Fruit fly (Drosophila melanogaster) whole organism, embryonic: ENCODE data around the gene gb.

Source experiments
- Aef1 ChIP-seq: fragments of 200-800 bp; sonication (Bioruptor generic); IDR thresholded peaks from 3 replicates; pipeline ENCODE4 v1.3.6; 2022; ENCODE audit warnings: missing biosample characterization, missing genetic modification characterization
- CG10431 ChIP-seq: fragments of 200-800 bp; sonication (Bioruptor generic); optimal IDR thresholded peaks from 3 replicates; lab custom pipeline; 2018; ENCODE audit warnings: missing biosample characterization, mild to moderate bottlenecking, missing genetic modification characterization
- CG11456 ChIP-seq: fragments of 200-800 bp; sonication (Bioruptor generic); IDR thresholded peaks from 3 replicates; pipeline ENCODE4 v1.3.6; 2022; ENCODE audit warnings: missing biosample characterization, missing genetic modification characterization
- CG12391 ChIP-seq: fragments of 200-800 bp; sonication (Bioruptor generic); optimal IDR thresholded peaks from 3 replicates; lab custom pipeline; 2018; ENCODE audit warnings: missing biosample characterization, mild to moderate bottlenecking, missing genetic modification characterization, moderate library complexity
- CG12744 ChIP-seq: fragments of 200-800 bp; sonication (Bioruptor generic); optimal IDR thresholded peaks from 2 replicates; lab custom pipeline; 2016; ENCODE audit warnings: missing biosample characterization, missing genetic modification characterization
- CG13424 ChIP-seq: fragments of 200-800 bp; sonication (Bioruptor generic); optimal IDR thresholded peaks from 2 replicates; lab custom pipeline; 2019; ENCODE audit warnings: missing biosample characterization, mild to moderate bottlenecking, missing genetic modification characterization, moderate library complexity
- CG15514 ChIP-seq: fragments of 200-800 bp; sonication (Bioruptor generic); optimal IDR thresholded peaks from 3 replicates; lab custom pipeline; 2017; ENCODE audit warnings: missing biosample characterization, missing genetic modification characterization, mild to moderate bottlenecking, moderate library complexity, missing genetic modification reagents
- CG30431 ChIP-seq: fragments of 200-800 bp; sonication (Bioruptor generic); optimal IDR thresholded peaks from 2 replicates; lab custom pipeline; 2017; ENCODE audit warnings: missing biosample characterization, missing genetic modification characterization
- CG33557 ChIP-seq: fragments of 200-800 bp; sonication (Bioruptor generic); optimal IDR thresholded peaks from 2 replicates; lab custom pipeline; 2019; ENCODE audit warnings: missing biosample characterization, mild to moderate bottlenecking, missing genetic modification characterization, moderate library complexity
- CG3726 ChIP-seq: fragments of 200-800 bp; sonication (Bioruptor generic); IDR thresholded peaks from 3 replicates; pipeline ENCODE4, ENCODE4 v1.3.6; 2022; ENCODE audit warnings: missing biosample characterization, missing genetic modification characterization
- CG4404 ChIP-seq: fragments of 200-800 bp; sonication (Bioruptor generic); IDR thresholded peaks from 2 replicates; pipeline ENCODE4 v1.3.6; 2022; ENCODE audit warnings: missing biosample characterization, missing genetic modification characterization
- CG6854 ChIP-seq: fragments of 200-800 bp; sonication (Bioruptor generic); optimal IDR thresholded peaks from 3 replicates; lab custom pipeline; 2017; ENCODE audit warnings: missing biosample characterization, mild to moderate bottlenecking, missing genetic modification characterization
- CG7357 ChIP-seq: fragments of 200-800 bp; sonication (Bioruptor generic); IDR thresholded peaks from 3 replicates; pipeline ENCODE4 v1.3.6; 2022; ENCODE audit warnings: missing biosample characterization, missing genetic modification characterization
- CG7786 ChIP-seq: fragments of 200-800 bp; sonication (Bioruptor generic); optimal IDR thresholded peaks from 2 replicates; lab custom pipeline; 2016; ENCODE audit warnings: missing biosample characterization, missing genetic modification characterization
- CG8478 ChIP-seq: fragments of >200 bp; optimal IDR thresholded peaks from 2 replicates; lab custom pipeline; 2018
- CG8944 ChIP-seq: fragments of 200-800 bp; sonication (Bioruptor generic); optimal IDR thresholded peaks from 3 replicates; lab custom pipeline; 2016; ENCODE audit warnings: missing biosample characterization, missing genetic modification characterization
- CG9609 ChIP-seq: fragments of 200-800 bp; sonication (Bioruptor generic); optimal IDR thresholded peaks from 3 replicates; lab custom pipeline; 2016; ENCODE audit warnings: missing biosample characterization, missing genetic modification characterization
- CG9932 ChIP-seq: fragments of 200-800 bp; sonication (Bioruptor generic); IDR thresholded peaks from 2 replicates; pipeline ENCODE4 v1.3.6; 2022; ENCODE audit warnings: missing biosample characterization, missing genetic modification characterization
- Camta ChIP-seq: fragments of 200-800 bp; sonication (Bioruptor generic); optimal IDR thresholded peaks from 2 replicates; lab custom pipeline; 2016; ENCODE audit warnings: missing biosample characterization, missing genetic modification characterization
- D ChIP-seq, 2 experiments: fragments of 200-800 bp in 1 of 2; fragments of >200 bp in 1 of 2; sonication (Bioruptor generic) in 1 of 2; optimal IDR thresholded peaks; 2 replicates in 1 of 2; 3 replicates in 1 of 2; lab custom pipeline; 2017; ENCODE audit warnings: mild to moderate bottlenecking in 1 of 2, missing biosample characterization in 1 of 2, missing genetic modification characterization in 1 of 2, missing genetic modification reagents in 1 of 2
- E2f2 ChIP-seq: fragments of 200-800 bp; sonication (Bioruptor generic); IDR thresholded peaks from 2 replicates; pipeline ENCODE4 v1.3.6; 2022; ENCODE audit warnings: missing biosample characterization, missing genetic modification characterization
- Ets65A ChIP-seq: fragments of 200-800 bp; sonication (Bioruptor generic); peaks from one replicate; lab custom pipeline; 2016; ENCODE audit warnings: missing biosample characterization, missing genetic modification characterization
- Lpt ChIP-seq: fragments of >200 bp; optimal IDR thresholded peaks from 2 replicates; lab custom pipeline; 2018; ENCODE audit warnings: missing biosample characterization, missing genetic modification characterization
- NFAT ChIP-seq: fragments of 200-800 bp; sonication (Bioruptor generic); IDR thresholded peaks from 2 replicates; pipeline ENCODE4 v1.3.6; 2022; ENCODE audit warnings: missing biosample characterization, missing genetic modification characterization
- Neu2 ChIP-seq: fragments of 200-800 bp; sonication (Bioruptor generic); optimal IDR thresholded peaks from 3 replicates; lab custom pipeline; 2016; ENCODE audit warnings: missing biosample characterization, missing genetic modification characterization, borderline replicate concordance
- Xbp1 ChIP-seq: fragments of 200-800 bp; sonication (Bioruptor generic); optimal IDR thresholded peaks from 3 replicates; lab custom pipeline; 2016; ENCODE audit warnings: missing biosample characterization, mild to moderate bottlenecking, missing genetic modification characterization
- chinmo ChIP-seq: fragments of 200-800 bp; sonication (Bioruptor generic); IDR thresholded peaks from 4 replicates; pipeline ENCODE4 v1.3.6; 2022; ENCODE audit warnings: missing biosample characterization, missing genetic modification characterization; ENCODE audit not compliant: partially characterized antibody
- danr ChIP-seq: fragments of 200-800 bp; sonication (Bioruptor generic); IDR thresholded peaks from 2 replicates; pipeline ENCODE4 v1.3.6; 2022; ENCODE audit warnings: missing biosample characterization, missing genetic modification characterization
- dysf ChIP-seq: fragments of 200-800 bp; sonication (Bioruptor generic); IDR thresholded peaks from 3 replicates; pipeline ENCODE4 v1.3.6; 2022; ENCODE audit warnings: missing biosample characterization, missing genetic modification characterization
- fd3F ChIP-seq: fragments of 200-800 bp; sonication (Bioruptor generic); optimal IDR thresholded peaks from 2 replicates; lab custom pipeline; 2018; ENCODE audit warnings: missing biosample characterization, mild to moderate bottlenecking, missing genetic modification characterization, moderate library complexity
- gce ChIP-seq: fragments of 200-800 bp; sonication (Bioruptor generic); IDR thresholded peaks from 3 replicates; pipeline ENCODE4 v1.3.6; 2022; ENCODE audit warnings: missing biosample characterization, missing genetic modification characterization
- gem ChIP-seq: fragments of 200-800 bp; sonication (Bioruptor generic); optimal IDR thresholded peaks from 2 replicates; lab custom pipeline; 2019; ENCODE audit warnings: missing biosample characterization, mild to moderate bottlenecking, missing genetic modification characterization, moderate library complexity
- grn ChIP-seq: fragments of 200-800 bp; sonication (Bioruptor generic); optimal IDR thresholded peaks from 3 replicates; lab custom pipeline; 2017; ENCODE audit warnings: missing biosample characterization, missing genetic modification characterization
- gsb ChIP-seq: fragments of 200-800 bp; sonication (Bioruptor generic); IDR thresholded peaks from 2 replicates; pipeline ENCODE4 v1.3.6; 2022; ENCODE audit warnings: missing biosample characterization, missing genetic modification characterization
- lbe ChIP-seq: fragments of 200-800 bp; sonication (Bioruptor generic); optimal IDR thresholded peaks from 2 replicates; lab custom pipeline; 2016; ENCODE audit warnings: missing biosample characterization, mild to moderate bottlenecking, missing genetic modification characterization
- lov ChIP-seq, 2 experiments: fragments of 200-800 bp in 1 of 2; fragments of >200 bp in 1 of 2; sonication (Bioruptor generic) in 1 of 2; IDR thresholded peaks in 1 of 2; optimal IDR thresholded peaks in 1 of 2; 2 replicates in 1 of 2; 3 replicates in 1 of 2; pipeline versions ENCODE4 v1.3.6 to Lab custom; 2017 to 2022; ENCODE audit warnings: missing biosample characterization in 1 of 2, missing genetic modification characterization in 1 of 2
- nmo ChIP-seq: fragments of 200-800 bp; sonication (Bioruptor generic); optimal IDR thresholded peaks from 2 replicates; lab custom pipeline; 2018; ENCODE audit warnings: missing biosample characterization, mild to moderate bottlenecking, missing genetic modification characterization, moderate library complexity
- peb ChIP-seq: fragments of 200-800 bp; sonication (Bioruptor generic); IDR thresholded peaks from 2 replicates; pipeline ENCODE4 v1.3.6; 2022; ENCODE audit warnings: missing biosample characterization, missing genetic modification characterization
- pum ChIP-seq: fragments of 200-800 bp; sonication (Bioruptor generic); optimal IDR thresholded peaks from 2 replicates; lab custom pipeline; 2016; ENCODE audit warnings: missing biosample characterization, missing genetic modification characterization
- ro ChIP-seq: fragments of 200-800 bp; sonication (Bioruptor generic); IDR thresholded peaks from 2 replicates; pipeline ENCODE4 v1.3.6; 2022; ENCODE audit warnings: missing biosample characterization, missing genetic modification characterization
- sc ChIP-seq, 3 experiments: fragments of >200 bp in 2 of 3; fragments of 200-800 bp in 1 of 3; sonication (Bioruptor generic) in 1 of 3; optimal IDR thresholded peaks; 2 replicates in 2 of 3; 3 replicates in 1 of 3; lab custom pipeline; 2017; ENCODE audit warnings: mild to moderate bottlenecking in 1 of 3, missing biosample characterization in 1 of 3, missing genetic modification characterization in 1 of 3, missing genetic modification reagents in 1 of 3
- schlank ChIP-seq: fragments of 200-800 bp; sonication (Bioruptor generic); optimal IDR thresholded peaks from 2 replicates; lab custom pipeline; 2018; ENCODE audit warnings: missing biosample characterization, mild to moderate bottlenecking, missing genetic modification characterization
- sim ChIP-seq: fragments of 200-800 bp; sonication (Bioruptor generic); IDR thresholded peaks from 2 replicates; pipeline ENCODE4 v1.3.6; 2022; ENCODE audit warnings: missing biosample characterization, missing genetic modification characterization
- sna ChIP-seq: fragments of 200-800 bp; sonication (Bioruptor generic); IDR thresholded peaks from 2 replicates; pipeline ENCODE4 v1.3.6; 2022; ENCODE audit warnings: missing biosample characterization, missing genetic modification characterization; ENCODE audit not compliant: partially characterized antibody
- sqz ChIP-seq: fragments of 200-800 bp; sonication (Bioruptor generic); optimal IDR thresholded peaks from 3 replicates; lab custom pipeline; 2018; ENCODE audit warnings: missing biosample characterization, mild to moderate bottlenecking, missing genetic modification characterization
- tap ChIP-seq: fragments of 200-800 bp; optimal IDR thresholded peaks from 3 replicates; lab custom pipeline; 2019; ENCODE audit warnings: missing biosample characterization, mild to moderate bottlenecking, missing genetic modification characterization, moderate library complexity
- tin ChIP-seq: fragments of 200-800 bp; sonication (Bioruptor generic); optimal IDR thresholded peaks from 3 replicates; lab custom pipeline; 2016; ENCODE audit warnings: missing biosample characterization, missing genetic modification characterization
- unpg ChIP-seq: fragments of 200-800 bp; sonication (Bioruptor generic); optimal IDR thresholded peaks from 3 replicates; lab custom pipeline; 2018; ENCODE audit warnings: missing biosample characterization, mild to moderate bottlenecking, missing genetic modification characterization, moderate library complexity
- usp ChIP-seq: fragments of >200 bp; optimal IDR thresholded peaks from 2 replicates; lab custom pipeline; 2017; ENCODE audit warnings: missing biosample characterization, missing genetic modification characterization
- vnd ChIP-seq: fragments of 200-800 bp; sonication (Bioruptor generic); IDR thresholded peaks from 3 replicates; pipeline ENCODE4 v1.3.6; 2022; ENCODE audit warnings: missing biosample characterization, missing genetic modification characterization; ENCODE audit not compliant: partially characterized antibody
- zfh1 ChIP-seq: fragments of 200-800 bp; sonication (Bioruptor generic); IDR thresholded peaks from 3 replicates; pipeline ENCODE4 v1.3.6; 2022; ENCODE audit warnings: missing biosample characterization, missing genetic modification characterization

Gene gb

dm6 chr3R:27137914-27138323, 25.8 kb upstream of the gb start (continued):
- TF ChIP-seq unpg (GFP tag; lab: Kevin White, UChicago) (peak; percentile 28), Camta (GFP tag; lab: Kevin White, UChicago) (peak; percentile 6), zfh1 (GFP tag; lab: Robert Waterston, UW) (0 out of 3 replicates have a peak, but pooled peaks have one; percentile 50), NFAT (GFP tag; lab: Robert Waterston, UW) (no peak), sna (GFP tag; lab: Robert Waterston, UW) (no peak), schlank (tag; lab: Kevin White, UChicago) (no peak), tap (no peak), CG33557 (peak; percentile 43), CG8944 (GFP tag; lab: Kevin White, UChicago) (no peak), Neu2 (GFP tag; lab: Kevin White, UChicago) (no peak), sc (optimal IDR thresholded peaks at IDR 0.05; lab: Kevin White, UChicago) (no peak), sc (GFP tag; optimal IDR thresholded peaks at IDR 0.05; lab: Kevin White, UChicago) (peak; percentile 60), CG4404 (no peak), CG15514 (GFP tag; lab: Kevin White, UChicago) (no peak), CG12391 (peak; percentile 27), lbe (no peak), dysf (GFP tag; lab: Robert Waterston, UW) (no peak), CG8478 (lab: Kevin White, UChicago) (no peak), danr (no peak), Xbp1 (GFP tag; lab: Kevin White, UChicago) (no peak), Lpt (GFP tag; lab: Kevin White, UChicago) (no peak), pum (no peak), sim (GFP tag; lab: Robert Waterston, UW) (no peak), chinmo (no peak), lov (optimal IDR thresholded peaks at IDR 0.05; lab: Kevin White, UChicago) (no peak), lov (GFP tag; IDR thresholded peaks at IDR 0.05; lab: Robert Waterston, UW) (no peak), usp (GFP tag; lab: Kevin White, UChicago) (no peak), E2f2 (GFP tag; lab: Robert Waterston, UW) (no peak), CG30431 (no peak), Ets65A (GFP tag; lab: Kevin White, UChicago) (no peak), vnd (no peak), CG9609 (no peak), ro (no peak), gsb (GFP tag; lab: Robert Waterston, UW) (no peak), CG12744 (no peak), Aef1 (GFP tag; lab: Robert Waterston, UW) (no peak), tin (GFP tag; lab: Kevin White, UChicago) (no peak), CG7357 (GFP tag; lab: Robert Waterston, UW) (no peak), gem (tag; lab: Kevin White, UChicago) (peak; percentile 40), CG3726 (no peak), grn (GFP tag; lab: Kevin White, UChicago) (no peak), CG9932 (GFP tag; lab: Robert Waterston, UW) (no peak), CG11456 (GFP tag; lab: Robert Waterston, UW) (no peak), CG6854 (no peak), CG10431 (peak; percentile 24), peb (no peak), CG13424 (tag; lab: Kevin White, UChicago) (peak; percentile 24), CG7786 (GFP tag; lab: Kevin White, UChicago) (no peak), D (optimal IDR thresholded peaks at IDR 0.05; lab: Kevin White, UChicago) (no peak), D (GFP tag; optimal IDR thresholded peaks at IDR 0.05; lab: Kevin White, UChicago) (peak; percentile 60), sqz (peak; percentile 56), nmo (GFP tag; lab: Kevin White, UChicago) (no peak), fd3F (GFP tag; lab: Kevin White, UChicago) (no peak), gce (GFP tag; lab: Robert Waterston, UW) (no peak)
